Worm (Caenorhabditis elegans) whole organism, mixed stage, embryonic: Measurements from ENCODE around the gene C23G10.2.

ENCODE experiments used
- nhr-12 ChIP-seq: fragments of 150-350 bp; optimal IDR thresholded peaks from 2 replicates; lab custom pipeline; 2014; ENCODE audit warnings: missing biosample characterization, missing genetic modification characterization
- unc-62 ChIP-seq: fragments of 150-350 bp; optimal IDR thresholded peaks from 2 replicates; lab custom pipeline; 2014; ENCODE audit warnings: missing biosample characterization, missing genetic modification reagents, missing genetic modification characterization
- ztf-11 ChIP-seq: fragments of 150-350 bp; optimal IDR thresholded peaks from 2 replicates; lab custom pipeline; 2014; ENCODE audit warnings: missing biosample characterization, missing genetic modification characterization

DNA sequence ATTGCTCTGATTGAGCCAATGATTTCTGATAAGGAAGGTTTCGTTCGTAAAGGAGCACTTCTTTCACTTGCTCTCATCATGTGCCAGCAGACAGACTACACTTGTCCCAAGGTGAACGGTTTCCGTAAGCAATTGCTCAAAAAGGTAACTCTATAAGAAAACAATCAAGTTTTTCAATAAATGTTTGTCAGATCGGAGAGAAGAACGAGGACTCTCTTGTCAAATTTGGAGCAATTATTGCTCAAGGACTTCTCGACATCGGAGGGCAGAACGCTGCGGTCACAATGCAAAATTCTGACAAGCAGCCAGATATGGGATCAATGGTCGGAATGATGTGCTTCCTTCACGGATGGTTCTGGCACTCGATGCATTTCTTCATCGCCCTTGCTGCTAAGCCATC, 6.5 kb upstream of the C23G10.2 start:
- TF ChIP-seq nhr-12 (tag; lab: Kevin White, UChicago) (no peak), ztf-11 (tag; lab: Kevin White, UChicago) (no peak), unc-62 (GFP tag; lab: Kevin White, UChicago) (no peak)
